Fruit fly (Drosophila melanogaster) whole organism, embryonic: Measurements from ENCODE around the gene CG14778.
A peak's percentile ranks its signal among the peaks of the same experiment; 100 is the strongest.

ENCODE experiments used
- ATbp ChIP-seq: fragments of 200-800 bp; sonication (Bioruptor generic); optimal IDR thresholded peaks from 2 replicates; lab custom pipeline; 2017; ENCODE audit warnings: missing biosample characterization, mild to moderate bottlenecking, missing genetic modification characterization, missing genetic modification reagents
- CG10366 ChIP-seq: fragments of 200-800 bp; sonication (Bioruptor generic); IDR thresholded peaks from 2 replicates; pipeline ENCODE4 v1.3.6; 2022; ENCODE audit warnings: missing biosample characterization, missing genetic modification characterization
- CG10959 ChIP-seq: fragments of 200-800 bp; sonication (Bioruptor generic); IDR thresholded peaks from 2 replicates; pipeline ENCODE4 v1.3.6; 2022; ENCODE audit warnings: missing biosample characterization, missing genetic modification characterization
- CG12104 ChIP-seq: fragments of 200-800 bp; sonication (Bioruptor generic); optimal IDR thresholded peaks from 3 replicates; lab custom pipeline; 2016; ENCODE audit warnings: missing biosample characterization, missing genetic modification characterization
- CG1233 ChIP-seq: fragments of 200-800 bp; sonication (Bioruptor generic); optimal IDR thresholded peaks from 4 replicates; lab custom pipeline; 2018; ENCODE audit warnings: missing biosample characterization, mild to moderate bottlenecking, missing genetic modification characterization
- CG14014 ChIP-seq: fragments of 200-800 bp; sonication (Bioruptor generic); IDR thresholded peaks from 2 replicates; pipeline ENCODE4 v1.3.6; 2022; ENCODE audit warnings: missing biosample characterization, missing genetic modification characterization
- CG15479 ChIP-seq: fragments of 200-800 bp; sonication (Bioruptor generic); optimal IDR thresholded peaks from 3 replicates; lab custom pipeline; 2019; ENCODE audit warnings: missing biosample characterization, mild to moderate bottlenecking, missing genetic modification characterization, moderate library complexity
- CG15514 ChIP-seq: fragments of 200-800 bp; sonication (Bioruptor generic); optimal IDR thresholded peaks from 3 replicates; lab custom pipeline; 2017; ENCODE audit warnings: missing biosample characterization, missing genetic modification characterization, mild to moderate bottlenecking, moderate library complexity, missing genetic modification reagents
- CG1792 ChIP-seq: fragments of 200-800 bp; sonication (Bioruptor generic); optimal IDR thresholded peaks from 2 replicates; lab custom pipeline; 2016; ENCODE audit warnings: missing biosample characterization, missing genetic modification characterization
- CG2120 ChIP-seq: fragments of 200-800 bp; sonication (Bioruptor generic); optimal IDR thresholded peaks from 3 replicates; lab custom pipeline; 2016; ENCODE audit warnings: missing biosample characterization, missing genetic modification characterization
- CG2875 ChIP-seq: fragments of 200-800 bp; sonication (Bioruptor generic); optimal IDR thresholded peaks from 2 replicates; lab custom pipeline; 2017; ENCODE audit warnings: missing biosample characterization, mild to moderate bottlenecking, missing genetic modification characterization, missing genetic modification reagents
- CG4282 ChIP-seq: fragments of 200-800 bp; sonication (Bioruptor generic); optimal IDR thresholded peaks from 2 replicates; lab custom pipeline; 2016; ENCODE audit warnings: missing biosample characterization, missing genetic modification characterization
- CG4328 ChIP-seq: fragments of 200-800 bp; sonication (Bioruptor generic); optimal IDR thresholded peaks from 3 replicates; lab custom pipeline; 2017; ENCODE audit warnings: missing biosample characterization, missing genetic modification reagents, missing genetic modification characterization
- CG4707 ChIP-seq: fragments of 200-800 bp; sonication (Bioruptor generic); optimal IDR thresholded peaks from 2 replicates; lab custom pipeline; 2018; ENCODE audit warnings: missing biosample characterization, mild to moderate bottlenecking, missing genetic modification characterization, moderate library complexity
- CG6683 ChIP-seq: fragments of 200-800 bp; sonication (Bioruptor generic); optimal IDR thresholded peaks from 2 replicates; lab custom pipeline; 2017; ENCODE audit warnings: missing biosample characterization, mild to moderate bottlenecking, missing genetic modification characterization, missing genetic modification reagents
- CG6765 ChIP-seq: fragments of 200-800 bp; sonication (Bioruptor generic); optimal IDR thresholded peaks from 3 replicates; lab custom pipeline; 2017; ENCODE audit warnings: missing biosample characterization, mild to moderate bottlenecking, missing genetic modification characterization
- CG9437 ChIP-seq: fragments of 200-800 bp; sonication (Bioruptor generic); optimal IDR thresholded peaks from 2 replicates; lab custom pipeline; 2018; ENCODE audit warnings: missing biosample characterization, mild to moderate bottlenecking, missing genetic modification characterization
- CTCF ChIP-seq: fragments of 200-800 bp; sonication (Bioruptor generic); optimal IDR thresholded peaks from 2 replicates; lab custom pipeline; 2017; ENCODE audit warnings: missing biosample characterization, mild to moderate bottlenecking, missing genetic modification characterization, moderate library complexity
- CoRest ChIP-seq: fragments of 200-800 bp; sonication (Bioruptor generic); optimal IDR thresholded peaks from 3 replicates; lab custom pipeline; 2018; ENCODE audit warnings: missing biosample characterization, mild to moderate bottlenecking, missing genetic modification characterization, moderate library complexity
- CrebB ChIP-seq: fragments of 200-800 bp; sonication (Bioruptor generic); optimal IDR thresholded peaks from 3 replicates; lab custom pipeline; 2018; ENCODE audit warnings: missing biosample characterization, mild to moderate bottlenecking, missing genetic modification characterization
- Dip2 ChIP-seq: fragments of 200-800 bp; sonication (Bioruptor generic); IDR thresholded peaks from 2 replicates; pipeline ENCODE4 v1.3.6; 2022; ENCODE audit warnings: missing biosample characterization, missing genetic modification characterization
- Dll ChIP-seq: fragments of 200-800 bp; sonication (Bioruptor generic); IDR thresholded peaks from 4 replicates; pipeline ENCODE4 v1.3.6; 2022; ENCODE audit warnings: missing biosample characterization, missing genetic modification characterization; ENCODE audit not compliant: partially characterized antibody
- Hsf ChIP-seq: fragments of 200-800 bp; sonication (Bioruptor generic); optimal IDR thresholded peaks from 3 replicates; lab custom pipeline; 2016; ENCODE audit warnings: missing biosample characterization, missing genetic modification characterization
- Ravus ChIP-seq: fragments of 200-800 bp; sonication (Bioruptor generic); IDR thresholded peaks from 2 replicates; pipeline ENCODE4 v1.3.6; 2022; ENCODE audit warnings: missing biosample characterization, missing genetic modification characterization
- Sox102F ChIP-seq: fragments of 200-800 bp; sonication (Bioruptor generic); optimal IDR thresholded peaks from 2 replicates; lab custom pipeline; 2018; ENCODE audit warnings: missing biosample characterization, mild to moderate bottlenecking, missing genetic modification characterization, moderate library complexity
- amos ChIP-seq: fragments of 200-800 bp; sonication (Bioruptor generic); IDR thresholded peaks from 2 replicates; pipeline ENCODE4 v1.3.6; 2022; ENCODE audit warnings: missing biosample characterization, missing genetic modification characterization; ENCODE audit not compliant: partially characterized antibody
- br ChIP-seq: fragments of >200 bp; optimal IDR thresholded peaks from 2 replicates; lab custom pipeline; 2017
- chm ChIP-seq: fragments of 200-800 bp; sonication (Bioruptor generic); IDR thresholded peaks from 2 replicates; pipeline ENCODE4 v1.3.6; 2022; ENCODE audit warnings: missing biosample characterization, missing genetic modification characterization
- dimm ChIP-seq: fragments of 200-800 bp; sonication (Bioruptor generic); IDR thresholded peaks from 2 replicates; pipeline ENCODE4 v1.3.6; 2022; ENCODE audit warnings: missing biosample characterization, missing genetic modification characterization
- dpn ChIP-seq, 2 experiments: fragments of 200-800 bp; sonication (Bioruptor generic); optimal IDR thresholded peaks; 3 replicates each; lab custom pipeline; 2016; ENCODE audit warnings: missing biosample characterization in 2 of 2, missing genetic modification characterization in 2 of 2
- ems ChIP-seq: fragments of 200-800 bp; sonication (Bioruptor generic); optimal IDR thresholded peaks from 3 replicates; lab custom pipeline; 2016; ENCODE audit warnings: missing biosample characterization, missing genetic modification characterization
- exex ChIP-seq: fragments of 200-800 bp; sonication (Bioruptor generic); optimal IDR thresholded peaks from 4 replicates; lab custom pipeline; 2018; ENCODE audit warnings: missing biosample characterization, mild to moderate bottlenecking, missing genetic modification characterization, moderate library complexity
- fd96Cb ChIP-seq: fragments of 200-800 bp; sonication (Bioruptor generic); optimal IDR thresholded peaks from 2 replicates; lab custom pipeline; 2018; ENCODE audit warnings: missing biosample characterization, mild to moderate bottlenecking, missing genetic modification characterization, moderate library complexity
- gfzf ChIP-seq: fragments of 200-800 bp; sonication (Bioruptor generic); optimal IDR thresholded peaks from 2 replicates; lab custom pipeline; 2016; ENCODE audit warnings: missing biosample characterization, mild to moderate bottlenecking, missing genetic modification characterization, moderate library complexity
- gsb-n ChIP-seq: fragments of 200-800 bp; sonication (Bioruptor generic); optimal IDR thresholded peaks from 3 replicates; lab custom pipeline; 2018; ENCODE audit warnings: missing biosample characterization, mild to moderate bottlenecking, missing genetic modification characterization
- lov ChIP-seq, 2 experiments: fragments of 200-800 bp in 1 of 2; fragments of >200 bp in 1 of 2; sonication (Bioruptor generic) in 1 of 2; IDR thresholded peaks in 1 of 2; optimal IDR thresholded peaks in 1 of 2; 2 replicates in 1 of 2; 3 replicates in 1 of 2; pipeline versions ENCODE4 v1.3.6 to Lab custom; 2017 to 2022; ENCODE audit warnings: missing biosample characterization in 1 of 2, missing genetic modification characterization in 1 of 2
- otp ChIP-seq: fragments of 200-800 bp; sonication (Bioruptor generic); IDR thresholded peaks from 3 replicates; pipeline ENCODE4, ENCODE4 v1.3.6; 2022; ENCODE audit warnings: missing biosample characterization, missing genetic modification characterization
- pb ChIP-seq: fragments of 200-800 bp; sonication (Bioruptor generic); optimal IDR thresholded peaks from 3 replicates; lab custom pipeline; 2016; ENCODE audit warnings: missing biosample characterization, missing genetic modification characterization
- pfk ChIP-seq: fragments of 200-800 bp; sonication (Bioruptor generic); optimal IDR thresholded peaks from 2 replicates; lab custom pipeline; 2018; ENCODE audit warnings: missing biosample characterization, mild to moderate bottlenecking, missing genetic modification characterization, moderate library complexity
- pho ChIP-seq: fragments of 200-800 bp; sonication (Bioruptor generic); optimal IDR thresholded peaks from 2 replicates; lab custom pipeline; 2016; ENCODE audit warnings: missing biosample characterization, missing genetic modification characterization
- ranshi ChIP-seq: fragments of 200-800 bp; sonication (Bioruptor generic); IDR thresholded peaks from 2 replicates; pipeline ENCODE4 v1.3.6; 2022; ENCODE audit warnings: missing biosample characterization, missing genetic modification characterization
- repo ChIP-seq: fragments of 200-800 bp; sonication (Bioruptor generic); optimal IDR thresholded peaks from 2 replicates; lab custom pipeline; 2016; ENCODE audit warnings: missing biosample characterization, missing genetic modification characterization
- scrt ChIP-seq: fragments of 200-800 bp; sonication (Bioruptor generic); optimal IDR thresholded peaks from 2 replicates; lab custom pipeline; 2018; ENCODE audit warnings: missing biosample characterization, mild to moderate bottlenecking, missing genetic modification characterization, moderate library complexity
- shn ChIP-seq: fragments of 200-800 bp; sonication (Bioruptor generic); optimal IDR thresholded peaks from 3 replicates; lab custom pipeline; 2016; ENCODE audit warnings: missing biosample characterization, missing genetic modification characterization
- slou ChIP-seq: fragments of 200-800 bp; sonication (Bioruptor generic); optimal IDR thresholded peaks from 3 replicates; lab custom pipeline; 2016; ENCODE audit warnings: missing biosample characterization, missing genetic modification characterization
- ssp ChIP-seq: fragments of 200-800 bp; sonication (Bioruptor generic); IDR thresholded peaks from 2 replicates; pipeline ENCODE4 v1.3.6; 2022; ENCODE audit warnings: missing biosample characterization, missing genetic modification characterization
- tap ChIP-seq: fragments of 200-800 bp; optimal IDR thresholded peaks from 3 replicates; lab custom pipeline; 2019; ENCODE audit warnings: missing biosample characterization, mild to moderate bottlenecking, missing genetic modification characterization, moderate library complexity
- vfl ChIP-seq: fragments of 200-800 bp; sonication (Bioruptor generic); optimal IDR thresholded peaks from 2 replicates; lab custom pipeline; 2016; ENCODE audit warnings: missing biosample characterization, missing genetic modification characterization
- wdn ChIP-seq: fragments of 200-800 bp; sonication (Bioruptor generic); IDR thresholded peaks from 2 replicates; pipeline ENCODE4 v1.3.6; 2022; ENCODE audit warnings: missing biosample characterization, missing genetic modification characterization

Gene CG14778

dm6 chrX:1482840-1483518 is 15.7 kb downstream of the CG14778 start, which contains the start of the genes sta and inc (continued):
- TF ChIP-seq CG2875 (GFP tag; lab: Kevin White, UChicago), result peak; percentile 66
- TF ChIP-seq fd96Cb (tag; lab: Kevin White, UChicago), result no peak
- TF ChIP-seq ATbp, result peak; percentile 71
- peak; percentile 60 for TF ChIP-seq CG2120 (GFP tag; lab: Kevin White, UChicago)
- peak; percentile 54 for TF ChIP-seq repo (GFP tag; lab: Kevin White, UChicago)
- 0 out of 2 replicates have a peak, but pooled peaks have one; percentile 6 for TF ChIP-seq ssp (GFP tag; lab: Robert Waterston, UW)
- TF ChIP-seq CG10366 (GFP tag; lab: Robert Waterston, UW), result no peak; the same call in 1 of the 2 replicates
- TF ChIP-seq CG10959 (GFP tag; lab: Robert Waterston, UW), result no peak
- peak; percentile 44 for TF ChIP-seq CoRest
- TF ChIP-seq amos (GFP tag; lab: Robert Waterston, UW), result peak; percentile 68
- TF ChIP-seq vfl (GFP tag; lab: Kevin White, UChicago), result peak; percentile 42
- TF ChIP-seq Ravus (GFP tag; lab: Robert Waterston, UW), result no peak
- peak; percentile 45 for TF ChIP-seq ems (GFP tag; lab: Kevin White, UChicago)
- TF ChIP-seq gfzf (GFP tag; lab: Kevin White, UChicago), result peak; percentile 98
- no peak for TF ChIP-seq Sox102F (GFP tag; lab: Kevin White, UChicago)
- TF ChIP-seq CG14014, result peak; percentile 45; the same call in 1 of the 2 replicates
- peak; percentile 86 for TF ChIP-seq CG6765
- TF ChIP-seq pb (GFP tag; lab: Kevin White, UChicago), result peak; percentile 53
- TF ChIP-seq CG4282, result no peak
- no peak for TF ChIP-seq dimm (GFP tag; lab: Robert Waterston, UW)
- peak; percentile 64; the same call in 2 of the 4 replicates for TF ChIP-seq Dll (GFP tag; lab: Robert Waterston, UW)
- peak; percentile 42 for TF ChIP-seq pho
- peak; percentile 18 for TF ChIP-seq CTCF (GFP tag; lab: Kevin White, UChicago)
- TF ChIP-seq ranshi, result peak; percentile 52; the same call in 1 of the 2 replicates
- TF ChIP-seq CG9437, result no peak
- TF ChIP-seq dpn (GFP tag; optimal IDR thresholded peaks at IDR 0.05; lab: Kevin White, UChicago), result peak; percentile 12 to 67
- no peak for TF ChIP-seq br (lab: Kevin White, UChicago)
- peak; percentile 56 for TF ChIP-seq CG6683
- TF ChIP-seq Dip2, result no peak
- peak; percentile 61 for TF ChIP-seq CG12104
- TF ChIP-seq CG4707 (GFP tag; lab: Kevin White, UChicago), result peak; percentile 52
- TF ChIP-seq gsb-n, result peak; percentile 69
- TF ChIP-seq slou, result peak; percentile 17
- no peak for TF ChIP-seq lov (optimal IDR thresholded peaks at IDR 0.05; lab: Kevin White, UChicago)
- peak; percentile 71; the same call in 1 of the 3 replicates for TF ChIP-seq lov (GFP tag; IDR thresholded peaks at IDR 0.05; lab: Robert Waterston, UW)
- peak; percentile 37 for TF ChIP-seq Hsf (GFP tag; lab: Kevin White, UChicago)
- peak; percentile 30 for TF ChIP-seq shn (GFP tag; lab: Kevin White, UChicago)
- peak; percentile 53 for TF ChIP-seq CG1792 (GFP tag; lab: Kevin White, UChicago)
- TF ChIP-seq CrebB, result peak; percentile 79
- no peak for TF ChIP-seq CG15479 (GFP tag; lab: Kevin White, UChicago)
- TF ChIP-seq CG4328 (GFP tag; lab: Kevin White, UChicago), result peak; percentile 69
- TF ChIP-seq CG15514 (GFP tag; lab: Kevin White, UChicago), result peak; percentile 89
- peak; percentile 64 for TF ChIP-seq CG1233 (GFP tag; lab: Kevin White, UChicago)
- peak; percentile 33; the same call in 1 of the 2 replicates for TF ChIP-seq wdn (GFP tag; lab: Robert Waterston, UW)
- no peak for TF ChIP-seq exex (tag; lab: Kevin White, UChicago)
- peak; percentile 61 for TF ChIP-seq chm (GFP tag; lab: Robert Waterston, UW)
- TF ChIP-seq scrt (GFP tag; lab: Kevin White, UChicago), result peak; percentile 73
- TF ChIP-seq otp (GFP tag; lab: Robert Waterston, UW), result peak; percentile 40; the same call in 1 of the 3 replicates
- no peak for TF ChIP-seq pfk (GFP tag; lab: Kevin White, UChicago)
- TF ChIP-seq tap (tag; lab: Kevin White, UChicago), result peak; percentile 35
